Fruit fly (Drosophila melanogaster) whole organism, prepupa: ENCODE measurements around the gene CG11912.

Experiments
- Blimp-1 ChIP-seq: fragments of 200-800 bp; sonication (Bioruptor generic); optimal IDR thresholded peaks from 3 replicates; lab custom pipeline; 2017; ENCODE audit warnings: missing biosample characterization, missing genetic modification characterization, mild to moderate bottlenecking, moderate library complexity, missing genetic modification reagents
- CG11294 ChIP-seq: fragments of 200-800 bp; sonication (Bioruptor generic); IDR thresholded peaks from 2 replicates; pipeline ENCODE4 v1.3.6; 2022; ENCODE audit warnings: missing biosample characterization, missing genetic modification characterization
- CG11762 ChIP-seq: fragments of 200-800 bp; sonication (Bioruptor generic); optimal IDR thresholded peaks from 3 replicates; lab custom pipeline; 2016; ENCODE audit warnings: missing biosample characterization, missing genetic modification characterization; ENCODE audit not compliant: insufficient read depth
- CG1621 ChIP-seq: fragments of 200-800 bp; sonication (Bioruptor generic); optimal IDR thresholded peaks from 3 replicates; lab custom pipeline; 2018; ENCODE audit warnings: missing biosample characterization, mild to moderate bottlenecking, missing genetic modification characterization
- CG31627 ChIP-seq: fragments of 200-800 bp; sonication (Bioruptor generic); optimal IDR thresholded peaks from 3 replicates; lab custom pipeline; 2016; ENCODE audit warnings: missing biosample characterization, missing genetic modification characterization
- CG34406 ChIP-seq: fragments of 200-800 bp; sonication (Bioruptor generic); optimal IDR thresholded peaks from 3 replicates; lab custom pipeline; 2016; ENCODE audit warnings: missing biosample characterization, missing genetic modification characterization
- CG3919 ChIP-seq: fragments of 200-800 bp; sonication (Bioruptor generic); optimal IDR thresholded peaks from 3 replicates; lab custom pipeline; 2016; ENCODE audit warnings: missing biosample characterization, missing genetic modification characterization
- CG6163 ChIP-seq: fragments of 200-800 bp; sonication (Bioruptor generic); IDR thresholded peaks from 3 replicates; pipeline ENCODE4 v1.3.6; 2022; ENCODE audit warnings: missing biosample characterization, missing genetic modification characterization
- CG6276 ChIP-seq: fragments of 200-800 bp; sonication (Bioruptor generic); optimal IDR thresholded peaks from 2 replicates; lab custom pipeline; 2017; ENCODE audit warnings: missing biosample characterization, mild to moderate bottlenecking, missing genetic modification characterization
- CG6854 ChIP-seq: fragments of 200-800 bp; sonication (Bioruptor generic); optimal IDR thresholded peaks from 2 replicates; lab custom pipeline; 2017; ENCODE audit warnings: missing biosample characterization, mild to moderate bottlenecking, missing genetic modification characterization
- CG7368 ChIP-seq: fragments of 200-800 bp; sonication (Bioruptor generic); optimal IDR thresholded peaks from 3 replicates; lab custom pipeline; 2016; ENCODE audit warnings: missing biosample characterization, missing genetic modification characterization
- CG8319 ChIP-seq: fragments of 200-800 bp; sonication (Bioruptor generic); optimal IDR thresholded peaks from 3 replicates; lab custom pipeline; 2016; ENCODE audit warnings: missing biosample characterization, missing genetic modification characterization
- CG9139 ChIP-seq: fragments of 200-800 bp; sonication (Bioruptor generic); optimal IDR thresholded peaks from 3 replicates; lab custom pipeline; 2017; ENCODE audit warnings: missing biosample characterization, mild to moderate bottlenecking, missing genetic modification characterization
- Eip78C ChIP-seq: fragments of 200-800 bp; sonication (Bioruptor generic); peaks from one replicate; lab custom pipeline; 2016; ENCODE audit warnings: missing biosample characterization, missing genetic modification characterization
- Ets96B ChIP-seq: fragments of 200-800 bp; optimal IDR thresholded peaks from 2 replicates; lab custom pipeline; 2019; ENCODE audit warnings: missing biosample characterization, mild to moderate bottlenecking, missing genetic modification characterization, moderate library complexity
- Gug ChIP-seq: fragments of 200-800 bp; sonication (Bioruptor generic); IDR thresholded peaks from 2 replicates; pipeline ENCODE4 v1.3.6; 2022; ENCODE audit warnings: missing biosample characterization, missing genetic modification characterization
- Hr39 ChIP-seq: fragments of 200-800 bp; sonication (Bioruptor generic); optimal IDR thresholded peaks from 2 replicates; lab custom pipeline; 2016; ENCODE audit warnings: missing biosample characterization, missing genetic modification characterization
- Lpt ChIP-seq: fragments of 200-800 bp; sonication (Bioruptor generic); optimal IDR thresholded peaks from 3 replicates; lab custom pipeline; 2016; ENCODE audit warnings: missing biosample characterization, missing genetic modification characterization
- OdsH ChIP-seq: fragments of 200-800 bp; sonication (Bioruptor generic); optimal IDR thresholded peaks from 3 replicates; lab custom pipeline; 2016; ENCODE audit warnings: missing biosample characterization, missing genetic modification characterization
- Smox ChIP-seq: fragments of 200-800 bp; sonication (Bioruptor generic); optimal IDR thresholded peaks from 3 replicates; lab custom pipeline; 2016; ENCODE audit warnings: missing biosample characterization, missing genetic modification characterization
- Sox102F ChIP-seq: fragments of 200-800 bp; sonication (Bioruptor generic); optimal IDR thresholded peaks from 2 replicates; lab custom pipeline; 2016; ENCODE audit warnings: missing biosample characterization, mild to moderate bottlenecking, missing genetic modification characterization
- Sox14 ChIP-seq: fragments of 200-800 bp; sonication (Bioruptor generic); optimal IDR thresholded peaks from 3 replicates; lab custom pipeline; 2016; ENCODE audit warnings: missing biosample characterization, missing genetic modification characterization
- Sox15 ChIP-seq: fragments of 200-800 bp; sonication (Bioruptor generic); optimal IDR thresholded peaks from 3 replicates; lab custom pipeline; 2016; ENCODE audit warnings: missing biosample characterization, missing genetic modification characterization
- achi ChIP-seq: fragments of 200-800 bp; sonication (Bioruptor generic); optimal IDR thresholded peaks from 3 replicates; lab custom pipeline; 2016; ENCODE audit warnings: missing biosample characterization, missing genetic modification characterization
- cyc ChIP-seq: fragments of 200-800 bp; sonication (Bioruptor generic); optimal IDR thresholded peaks from 3 replicates; lab custom pipeline; 2016; ENCODE audit warnings: missing biosample characterization, missing genetic modification characterization
- dac ChIP-seq: fragments of 200-800 bp; sonication (Bioruptor generic); optimal IDR thresholded peaks from 2 replicates; lab custom pipeline; 2017; ENCODE audit warnings: missing biosample characterization, mild to moderate bottlenecking, missing genetic modification characterization
- dsx ChIP-seq: fragments of 200-800 bp; optimal IDR thresholded peaks from 3 replicates; lab custom pipeline; 2019; ENCODE audit warnings: missing biosample characterization, mild to moderate bottlenecking, missing genetic modification characterization, moderate library complexity; ENCODE audit not compliant: poor library complexity, severe bottlenecking
- eg ChIP-seq: fragments of 200-800 bp; sonication (Bioruptor generic); IDR thresholded peaks from 3 replicates; pipeline ENCODE4 v1.3.6; 2022; ENCODE audit warnings: missing biosample characterization, missing genetic modification characterization
- esn ChIP-seq: fragments of 200-800 bp; sonication (Bioruptor generic); optimal IDR thresholded peaks from 2 replicates; lab custom pipeline; 2016; ENCODE audit warnings: missing biosample characterization, mild to moderate bottlenecking, missing genetic modification characterization, moderate library complexity
- fd59A ChIP-seq: fragments of 200-800 bp; sonication (Bioruptor generic); optimal IDR thresholded peaks from 2 replicates; lab custom pipeline; 2017; ENCODE audit warnings: missing biosample characterization, mild to moderate bottlenecking, missing genetic modification characterization, missing genetic modification reagents
- fd85E ChIP-seq: fragments of 200-800 bp; sonication (Bioruptor generic); optimal IDR thresholded peaks from 3 replicates; lab custom pipeline; 2016; ENCODE audit warnings: missing biosample characterization, missing genetic modification characterization
- fkh ChIP-seq: fragments of 200-800 bp; sonication (Bioruptor generic); optimal IDR thresholded peaks from 3 replicates; lab custom pipeline; 2017; ENCODE audit warnings: missing biosample characterization, mild to moderate bottlenecking, missing genetic modification characterization, moderate library complexity
- lz ChIP-seq: fragments of 200-800 bp; sonication (Bioruptor generic); optimal IDR thresholded peaks from 3 replicates; lab custom pipeline; 2016; ENCODE audit warnings: missing biosample characterization, missing genetic modification characterization
- pdm3 ChIP-seq: fragments of 200-800 bp; sonication (Bioruptor generic); optimal IDR thresholded peaks from 3 replicates; lab custom pipeline; 2016; ENCODE audit warnings: missing biosample characterization, missing genetic modification characterization
- salr ChIP-seq, 2 experiments: fragments of 200-800 bp; sonication (Bioruptor generic); optimal IDR thresholded peaks; 3 replicates each; lab custom pipeline; 2016 to 2018; ENCODE audit warnings: missing biosample characterization in 2 of 2, missing genetic modification characterization in 2 of 2, mild to moderate bottlenecking in 1 of 2
- ss ChIP-seq, 2 experiments: fragments of 200-800 bp; sonication (Bioruptor generic); optimal IDR thresholded peaks; 2 replicates in 1 of 2; 3 replicates in 1 of 2; lab custom pipeline; 2017 to 2018; ENCODE audit warnings: mild to moderate bottlenecking in 2 of 2, missing biosample characterization in 2 of 2, missing genetic modification characterization in 2 of 2, moderate library complexity in 1 of 2
- svp ChIP-seq: fragments of 200-800 bp; sonication (Bioruptor generic); peaks from one replicate; lab custom pipeline; 2016; ENCODE audit warnings: missing biosample characterization, missing genetic modification characterization
- vri ChIP-seq: fragments of 200-800 bp; sonication (Bioruptor generic); optimal IDR thresholded peaks from 3 replicates; lab custom pipeline; 2016; ENCODE audit warnings: missing biosample characterization, mild to moderate bottlenecking, missing genetic modification characterization

Gene CG11912

DNA sequence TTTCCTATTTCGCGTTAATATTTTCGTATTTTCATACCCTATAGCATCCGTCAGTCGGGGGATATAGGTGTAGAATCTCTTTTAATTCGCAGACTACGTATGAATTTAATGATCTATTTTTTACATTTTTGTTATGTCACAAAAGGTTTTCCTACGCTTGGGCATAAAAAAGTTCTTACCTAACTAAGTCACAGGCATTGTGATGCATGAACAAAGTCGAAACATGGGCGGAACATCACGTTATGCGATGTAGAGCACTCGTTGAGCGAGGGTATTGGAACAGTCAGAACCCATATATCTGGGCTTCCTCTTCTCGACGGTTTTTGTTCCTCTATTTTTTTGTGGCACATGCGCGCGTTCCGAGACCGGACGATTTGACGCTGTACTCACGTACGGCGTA, 9.9 kb downstream of the CG11912 start:
- TF ChIP-seq Eip78C (peak; percentile 29), CG6854 (GFP tag; lab: Kevin White, UChicago) (no peak), OdsH (peak; percentile 5)

DNA sequence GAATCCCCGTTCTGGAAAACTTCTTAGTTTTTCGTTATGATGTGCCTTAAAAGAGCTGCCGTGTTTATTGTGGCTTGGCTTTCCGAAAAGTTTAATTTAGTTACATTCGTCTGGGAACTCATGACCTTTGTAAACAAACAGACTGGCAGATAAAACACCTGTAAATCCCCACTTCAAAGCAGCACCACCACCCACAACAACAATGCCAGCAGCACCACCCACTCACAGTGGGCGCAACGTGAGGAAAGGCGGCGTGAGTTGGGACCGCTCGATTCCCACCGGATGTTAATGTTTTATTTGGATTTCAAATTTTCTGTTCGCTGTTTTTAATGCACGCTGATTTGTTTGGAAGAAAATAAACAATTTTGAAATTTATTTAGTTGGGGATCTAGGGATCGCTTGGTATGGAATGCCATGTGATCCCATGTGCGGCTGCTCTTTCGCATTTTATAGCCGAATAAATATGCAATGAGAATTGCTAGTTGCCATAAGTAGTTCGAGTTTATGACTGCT, 10.8 kb downstream of the CG11912 start:
- no peak for TF ChIP-seq CG6276 (GFP tag; lab: Kevin White, UChicago)
- no peak for TF ChIP-seq CG8319
- TF ChIP-seq svp (GFP tag; lab: Kevin White, UChicago): peak; percentile 64

DNA sequence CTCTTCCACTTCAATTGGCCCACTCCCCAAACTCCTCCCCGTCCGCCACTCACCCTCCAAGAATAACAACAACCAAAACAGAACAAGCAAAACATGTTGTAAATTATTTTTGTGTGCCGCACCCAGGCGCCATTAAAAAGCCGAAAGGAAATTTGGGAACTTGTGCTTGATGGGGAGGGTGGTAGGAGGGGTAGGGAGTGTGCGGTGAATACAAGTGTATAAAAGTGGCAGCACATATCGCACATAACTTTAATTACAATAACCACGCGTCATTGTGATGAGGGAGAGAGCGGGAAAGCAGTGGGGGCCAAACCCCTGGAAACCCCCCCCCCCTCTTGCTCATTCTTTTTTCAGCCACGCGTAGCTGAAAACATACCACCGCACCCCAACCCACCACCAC, 11.9 kb downstream of the CG11912 start:
- TF ChIP-seq CG6854 (GFP tag; lab: Kevin White, UChicago) (no peak), CG11762 (no peak), Sox15 (no peak), CG31627 (GFP tag; lab: Kevin White, UChicago) (no peak), OdsH (no peak), Sox14 (no peak)

DNA sequence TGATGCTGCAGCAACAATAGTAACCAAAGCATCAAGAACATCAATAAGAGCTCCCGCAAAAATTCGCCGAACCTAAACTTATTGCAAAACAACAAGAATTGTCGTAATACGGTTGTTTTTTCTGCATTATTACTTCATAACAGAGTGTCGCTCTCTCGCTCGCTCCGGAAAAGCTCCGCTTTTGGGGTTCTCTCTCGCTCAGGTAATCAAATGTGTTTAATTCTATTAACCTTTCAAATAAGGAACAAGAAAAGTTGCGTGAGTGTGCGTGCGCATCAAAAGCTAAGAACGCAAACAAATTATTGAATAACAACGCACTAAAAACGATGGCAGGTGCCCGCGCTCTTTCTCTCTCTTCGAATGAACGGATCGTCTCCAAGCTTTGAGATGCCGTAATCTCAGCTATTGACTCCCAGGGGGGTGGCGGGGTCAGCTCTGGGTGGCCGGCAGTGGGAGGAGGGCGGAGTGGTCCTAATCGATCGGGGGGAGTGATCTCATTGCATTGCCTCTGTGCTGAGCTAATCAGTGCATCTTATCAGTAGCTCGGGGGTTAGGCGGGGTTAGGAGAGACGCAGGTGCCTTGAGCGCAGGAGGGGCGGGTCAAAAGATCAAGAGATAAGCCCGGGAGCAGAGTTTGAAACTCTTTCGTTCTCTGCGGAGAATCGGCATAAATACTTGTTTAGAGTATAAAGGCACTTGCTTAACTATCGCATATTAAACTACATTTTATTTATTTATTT, 12.7 kb downstream of the CG11912 start:
- TF ChIP-seq Hr39 (GFP tag; lab: Kevin White, UChicago) (no peak), Blimp-1 (GFP tag; lab: Kevin White, UChicago) (no peak), CG11294 (GFP tag; lab: Robert Waterston, UW) (no peak), svp (GFP tag; lab: Kevin White, UChicago) (peak; percentile 94), eg (GFP tag; lab: Robert Waterston, UW) (0 out of 3 replicates have a peak, but pooled peaks have one; percentile 8), fd85E (GFP tag; lab: Kevin White, UChicago) (no peak), Ets96B (tag; lab: Kevin White, UChicago) (no peak), CG6276 (GFP tag; lab: Kevin White, UChicago) (no peak), fd59A (GFP tag; lab: Kevin White, UChicago) (no peak), lz (GFP tag; lab: Kevin White, UChicago) (no peak), CG34406 (GFP tag; lab: Kevin White, UChicago) (no peak), Sox15 (no peak), pdm3 (GFP tag; lab: Kevin White, UChicago) (no peak), CG8319 (no peak), CG6163 (GFP tag; lab: Robert Waterston, UW) (0 out of 3 replicates have a peak, but pooled peaks have one; percentile 12), vri (GFP tag; lab: Kevin White, UChicago) (peak; percentile 61), salr (GFP tag; optimal IDR thresholded peaks at IDR 0.05; lab: Kevin White, UChicago) (no peak), Sox14 (no peak), achi (no peak), Eip78C (no peak), CG3919 (GFP tag; lab: Kevin White, UChicago) (no peak), CG7368 (GFP tag; lab: Kevin White, UChicago) (no peak), Gug (peak; percentile 8; the same call in 1 of the 2 replicates), dac (GFP tag; lab: Kevin White, UChicago) (no peak), esn (GFP tag; lab: Kevin White, UChicago) (no peak), CG11762 (no peak), cyc (no peak), CG1621 (tag; lab: Kevin White, UChicago) (no peak), Sox102F (no peak), Lpt (GFP tag; lab: Kevin White, UChicago) (no peak), Smox (GFP tag; lab: Kevin White, UChicago) (no peak), ss (GFP tag; optimal IDR thresholded peaks at IDR 0.05; lab: Kevin White, UChicago) (no peak), fkh (GFP tag; lab: Kevin White, UChicago) (peak; percentile 24), dsx (no peak), CG9139 (GFP tag; lab: Kevin White, UChicago) (no peak)
- TF ChIP-seq, all 60 proteins: peak for 6
